Fruit fly (Drosophila melanogaster) whole organism, embryonic: Measurements from ENCODE around the gene CG6962.
A peak's percentile ranks its signal among the peaks of the same experiment; 100 is the strongest.

Experiments used
- Atf3 ChIP-seq: fragments of 200-800 bp; sonication (Bioruptor generic); optimal IDR thresholded peaks from 3 replicates; lab custom pipeline; 2016; ENCODE audit warnings: missing biosample characterization, missing genetic modification characterization
- B-H2 ChIP-seq: fragments of 200-800 bp; sonication (Bioruptor generic); optimal IDR thresholded peaks from 2 replicates; lab custom pipeline; 2018; ENCODE audit warnings: missing biosample characterization, mild to moderate bottlenecking, missing genetic modification characterization
- Bdp1 ChIP-seq: fragments of 200-800 bp; sonication (Bioruptor generic); optimal IDR thresholded peaks from 3 replicates; lab custom pipeline; 2016; ENCODE audit warnings: missing biosample characterization, missing genetic modification characterization
- CG10654 ChIP-seq: fragments of 200-800 bp; sonication (Bioruptor generic); optimal IDR thresholded peaks from 2 replicates; lab custom pipeline; 2016; ENCODE audit warnings: missing biosample characterization, missing genetic modification characterization
- CG11093 ChIP-seq: fragments of 200-800 bp; sonication (Bioruptor generic); IDR thresholded peaks from 3 replicates; pipeline ENCODE4 v1.3.6; 2022; ENCODE audit warnings: missing biosample characterization, missing genetic modification characterization
- CG13296 ChIP-seq: fragments of 200-800 bp; sonication (Bioruptor generic); optimal IDR thresholded peaks from 3 replicates; lab custom pipeline; 2018; ENCODE audit warnings: missing biosample characterization, mild to moderate bottlenecking, missing genetic modification characterization
- CG15011 ChIP-seq: fragments of 200-800 bp; sonication (Bioruptor generic); optimal IDR thresholded peaks from 3 replicates; lab custom pipeline; 2018; ENCODE audit warnings: missing biosample characterization, mild to moderate bottlenecking, missing genetic modification characterization
- CG15479 ChIP-seq: fragments of 200-800 bp; sonication (Bioruptor generic); optimal IDR thresholded peaks from 3 replicates; lab custom pipeline; 2019; ENCODE audit warnings: missing biosample characterization, mild to moderate bottlenecking, missing genetic modification characterization, moderate library complexity
- CG17328 ChIP-seq: fragments of 200-800 bp; sonication (Bioruptor generic); IDR thresholded peaks from 2 replicates; pipeline ENCODE4 v1.3.6; 2022; ENCODE audit warnings: missing biosample characterization, missing genetic modification characterization
- CG17359 ChIP-seq: fragments of 200-800 bp; sonication (Bioruptor generic); optimal IDR thresholded peaks from 3 replicates; lab custom pipeline; 2018; ENCODE audit warnings: missing biosample characterization, mild to moderate bottlenecking, missing genetic modification characterization, moderate library complexity
- CG17361 ChIP-seq: fragments of 200-800 bp; sonication (Bioruptor generic); IDR thresholded peaks from 3 replicates; pipeline ENCODE4 v1.3.6; 2022; ENCODE audit warnings: missing biosample characterization, missing genetic modification characterization
- CG17829 ChIP-seq: fragments of 200-800 bp; optimal IDR thresholded peaks from 2 replicates; lab custom pipeline; 2019; ENCODE audit warnings: missing biosample characterization, mild to moderate bottlenecking, missing genetic modification characterization, moderate library complexity
- CG1792 ChIP-seq: fragments of 200-800 bp; sonication (Bioruptor generic); optimal IDR thresholded peaks from 2 replicates; lab custom pipeline; 2016; ENCODE audit warnings: missing biosample characterization, missing genetic modification characterization
- CG1832 ChIP-seq: fragments of 200-800 bp; sonication (Bioruptor generic); optimal IDR thresholded peaks from 2 replicates; lab custom pipeline; 2017; ENCODE audit warnings: missing biosample characterization, mild to moderate bottlenecking, missing genetic modification characterization, inconsistent platforms
- CG18619 ChIP-seq: fragments of 200-800 bp; sonication (Bioruptor generic); optimal IDR thresholded peaks from 3 replicates; lab custom pipeline; 2017; ENCODE audit warnings: missing biosample characterization, mild to moderate bottlenecking, missing genetic modification characterization
- CG3065 ChIP-seq: fragments of 200-800 bp; sonication (Bioruptor generic); optimal IDR thresholded peaks from 2 replicates; lab custom pipeline; 2016; ENCODE audit warnings: missing biosample characterization, missing genetic modification characterization
- CG3407 ChIP-seq: fragments of 200-800 bp; sonication (Bioruptor generic); optimal IDR thresholded peaks from 2 replicates; lab custom pipeline; 2018; ENCODE audit warnings: missing biosample characterization, mild to moderate bottlenecking, missing genetic modification characterization
- CG4424 ChIP-seq: fragments of 200-800 bp; sonication (Bioruptor generic); optimal IDR thresholded peaks from 3 replicates; lab custom pipeline; 2016; ENCODE audit warnings: missing biosample characterization, missing genetic modification characterization
- CG5180 ChIP-seq: fragments of 200-800 bp; sonication (Bioruptor generic); optimal IDR thresholded peaks from 3 replicates; lab custom pipeline; 2017; ENCODE audit warnings: missing biosample characterization, missing genetic modification characterization, mild to moderate bottlenecking, moderate library complexity, missing genetic modification reagents
- CG6272 ChIP-seq: fragments of 200-800 bp; sonication (Bioruptor generic); IDR thresholded peaks from 2 replicates; pipeline ENCODE4 v1.3.6; 2022; ENCODE audit warnings: missing biosample characterization, missing genetic modification characterization
- CG6689 ChIP-seq: fragments of 200-800 bp; sonication (Bioruptor generic); IDR thresholded peaks from 2 replicates; pipeline ENCODE4 v1.3.6; 2022; ENCODE audit warnings: missing biosample characterization, missing genetic modification characterization
- CG9215 ChIP-seq: fragments of 200-800 bp; sonication (Bioruptor generic); IDR thresholded peaks from 2 replicates; pipeline ENCODE4 v1.3.6; 2022; ENCODE audit warnings: missing biosample characterization, missing genetic modification characterization
- CG9876 ChIP-seq: fragments of 200-800 bp; sonication (Bioruptor generic); optimal IDR thresholded peaks from 2 replicates; lab custom pipeline; 2016; ENCODE audit warnings: missing biosample characterization, missing genetic modification characterization
- CG9932 ChIP-seq: fragments of 200-800 bp; sonication (Bioruptor generic); IDR thresholded peaks from 2 replicates; pipeline ENCODE4 v1.3.6; 2022; ENCODE audit warnings: missing biosample characterization, missing genetic modification characterization
- D ChIP-seq, 2 experiments: fragments of 200-800 bp in 1 of 2; fragments of >200 bp in 1 of 2; sonication (Bioruptor generic) in 1 of 2; optimal IDR thresholded peaks; 2 replicates in 1 of 2; 3 replicates in 1 of 2; lab custom pipeline; 2017; ENCODE audit warnings: mild to moderate bottlenecking in 1 of 2, missing biosample characterization in 1 of 2, missing genetic modification characterization in 1 of 2, missing genetic modification reagents in 1 of 2
- Deaf1 ChIP-seq: fragments of 200-800 bp; optimal IDR thresholded peaks from 3 replicates; lab custom pipeline; 2019; ENCODE audit warnings: missing biosample characterization, mild to moderate bottlenecking, missing genetic modification characterization, moderate library complexity
- Drgx ChIP-seq: fragments of 200-800 bp; sonication (Bioruptor generic); IDR thresholded peaks from 2 replicates; pipeline ENCODE4 v1.3.6; 2022; ENCODE audit warnings: missing biosample characterization, missing genetic modification characterization
- ERR ChIP-seq: fragments of 200-800 bp; sonication (Bioruptor generic); optimal IDR thresholded peaks from 2 replicates; lab custom pipeline; 2016; ENCODE audit warnings: missing biosample characterization, missing genetic modification characterization
- HLHmδ ChIP-seq: fragments of 200-800 bp; sonication (Bioruptor generic); optimal IDR thresholded peaks from 2 replicates; lab custom pipeline; 2018; ENCODE audit warnings: missing biosample characterization, mild to moderate bottlenecking, missing genetic modification characterization, moderate library complexity
- HmgZ ChIP-seq: fragments of 200-800 bp; sonication (Bioruptor generic); optimal IDR thresholded peaks from 2 replicates; lab custom pipeline; 2018; ENCODE audit warnings: missing biosample characterization, mild to moderate bottlenecking, missing genetic modification characterization
- Optix ChIP-seq: fragments of 200-800 bp; sonication (Bioruptor generic); IDR thresholded peaks from 3 replicates; pipeline ENCODE4 v1.3.6; 2022; ENCODE audit warnings: missing biosample characterization, missing genetic modification characterization
- Sox102F ChIP-seq: fragments of 200-800 bp; sonication (Bioruptor generic); optimal IDR thresholded peaks from 2 replicates; lab custom pipeline; 2018; ENCODE audit warnings: missing biosample characterization, mild to moderate bottlenecking, missing genetic modification characterization, moderate library complexity
- Spps ChIP-seq: fragments of 200-800 bp; sonication (Bioruptor generic); optimal IDR thresholded peaks from 2 replicates; lab custom pipeline; 2018; ENCODE audit warnings: missing biosample characterization, mild to moderate bottlenecking, missing genetic modification characterization
- ac ChIP-seq: fragments of 200-800 bp; sonication (Bioruptor generic); optimal IDR thresholded peaks from 3 replicates; lab custom pipeline; 2017; ENCODE audit warnings: missing biosample characterization, mild to moderate bottlenecking, missing genetic modification characterization
- bigmax ChIP-seq: fragments of 200-800 bp; sonication (Bioruptor generic); optimal IDR thresholded peaks from 2 replicates; lab custom pipeline; 2018; ENCODE audit warnings: missing biosample characterization, mild to moderate bottlenecking, missing genetic modification characterization
- crc ChIP-seq: fragments of 200-800 bp; sonication (Bioruptor generic); optimal IDR thresholded peaks from 2 replicates; lab custom pipeline; 2016; ENCODE audit warnings: missing biosample characterization, missing genetic modification characterization
- cwo ChIP-seq: fragments of 200-800 bp; sonication (Bioruptor generic); optimal IDR thresholded peaks from 3 replicates; lab custom pipeline; 2017; ENCODE audit warnings: missing biosample characterization, missing genetic modification characterization, mild to moderate bottlenecking, moderate library complexity, missing genetic modification reagents
- dpn ChIP-seq, 2 experiments: fragments of 200-800 bp; sonication (Bioruptor generic); optimal IDR thresholded peaks; 3 replicates each; lab custom pipeline; 2016; ENCODE audit warnings: missing biosample characterization in 2 of 2, missing genetic modification characterization in 2 of 2
- ham ChIP-seq: fragments of 200-800 bp; sonication (Bioruptor generic); IDR thresholded peaks from 2 replicates; pipeline ENCODE4 v1.3.6; 2022; ENCODE audit warnings: missing biosample characterization, missing genetic modification characterization
- kni ChIP-seq: fragments of 200-800 bp; sonication (Bioruptor generic); optimal IDR thresholded peaks from 3 replicates; lab custom pipeline; 2017; ENCODE audit warnings: mild to moderate bottlenecking, missing biosample characterization, missing genetic modification reagents, missing genetic modification characterization
- lov ChIP-seq, 2 experiments: fragments of 200-800 bp in 1 of 2; fragments of >200 bp in 1 of 2; sonication (Bioruptor generic) in 1 of 2; IDR thresholded peaks in 1 of 2; optimal IDR thresholded peaks in 1 of 2; 2 replicates in 1 of 2; 3 replicates in 1 of 2; pipeline versions ENCODE4 v1.3.6 to Lab custom; 2017 to 2022; ENCODE audit warnings: missing biosample characterization in 1 of 2, missing genetic modification characterization in 1 of 2
- mld ChIP-seq: fragments of 200-800 bp; sonication (Bioruptor generic); IDR thresholded peaks from 3 replicates; pipeline ENCODE4 v1.3.6; 2022; ENCODE audit warnings: missing biosample characterization, missing genetic modification characterization; ENCODE audit not compliant: partially characterized antibody
- otp ChIP-seq: fragments of 200-800 bp; sonication (Bioruptor generic); IDR thresholded peaks from 3 replicates; pipeline ENCODE4, ENCODE4 v1.3.6; 2022; ENCODE audit warnings: missing biosample characterization, missing genetic modification characterization
- peb ChIP-seq: fragments of 200-800 bp; sonication (Bioruptor generic); IDR thresholded peaks from 2 replicates; pipeline ENCODE4 v1.3.6; 2022; ENCODE audit warnings: missing biosample characterization, missing genetic modification characterization
- pros ChIP-seq: fragments of 200-800 bp; sonication (Bioruptor generic); optimal IDR thresholded peaks from 3 replicates; lab custom pipeline; 2019; ENCODE audit warnings: missing biosample characterization, mild to moderate bottlenecking, missing genetic modification characterization, moderate library complexity
- pum ChIP-seq: fragments of 200-800 bp; sonication (Bioruptor generic); optimal IDR thresholded peaks from 2 replicates; lab custom pipeline; 2016; ENCODE audit warnings: missing biosample characterization, missing genetic modification characterization
- run ChIP-seq: fragments of 200-800 bp; sonication (Bioruptor generic); optimal IDR thresholded peaks from 3 replicates; lab custom pipeline; 2018; ENCODE audit warnings: missing biosample characterization, mild to moderate bottlenecking, missing genetic modification characterization
- seq ChIP-seq: fragments of 200-800 bp; sonication (Bioruptor generic); IDR thresholded peaks from 2 replicates; pipeline ENCODE4 v1.3.6; 2022; ENCODE audit warnings: missing biosample characterization, missing genetic modification characterization
- zf30C ChIP-seq: fragments of 200-800 bp; sonication (Bioruptor generic); optimal IDR thresholded peaks from 3 replicates; lab custom pipeline; 2018; ENCODE audit warnings: missing biosample characterization, mild to moderate bottlenecking, missing genetic modification characterization

Gene CG6962

DNA sequence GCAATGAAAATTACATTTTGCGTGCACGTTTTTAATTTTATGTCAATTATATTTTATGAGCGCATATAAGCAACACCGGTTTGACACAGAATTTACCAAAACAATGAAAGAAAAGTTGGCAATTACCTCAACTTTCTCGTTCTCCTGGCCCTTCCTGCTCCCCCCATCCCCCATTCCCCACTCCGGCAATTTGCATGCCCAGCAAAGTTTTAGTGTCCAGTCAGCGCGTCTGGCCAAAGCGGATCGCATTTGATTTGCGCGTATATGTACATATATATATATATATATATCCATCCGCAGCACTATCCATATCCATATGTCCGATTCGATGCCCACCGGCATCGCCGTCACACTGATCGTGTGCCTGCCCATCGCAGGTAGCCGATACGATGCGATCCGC, 5.6 kb downstream of the CG6962 start:
- TF ChIP-seq CG15011 (no peak), Deaf1 (peak; percentile 5), CG1832 (GFP tag; lab: Kevin White, UChicago) (no peak), B-H2 (GFP tag; lab: Kevin White, UChicago) (no peak), ERR (GFP tag; lab: Kevin White, UChicago) (no peak), pum (no peak), Drgx (no peak)

DNA sequence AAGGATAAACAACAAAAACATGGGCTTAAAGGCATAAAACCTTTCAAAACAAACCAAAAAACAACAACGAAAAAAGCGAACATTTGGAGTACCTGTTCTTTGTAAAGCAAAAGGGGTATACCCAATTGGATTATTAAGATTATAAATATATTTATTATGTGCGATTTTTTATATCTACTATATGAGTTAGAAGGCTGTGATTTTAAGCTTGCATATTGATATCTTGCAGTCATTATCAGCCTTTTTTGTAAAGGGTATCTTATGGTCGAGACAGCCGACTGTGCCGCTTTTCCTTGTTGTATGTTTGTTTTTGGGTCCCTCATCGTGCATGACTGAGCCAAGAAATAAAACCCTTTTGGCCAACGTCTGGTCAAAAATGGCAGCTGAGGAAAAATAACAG, 9.6 kb downstream of the CG6962 start:
- 0 out of 2 replicates have a peak, but pooled peaks have one; percentile 15 for TF ChIP-seq CG6272 (GFP tag; lab: Robert Waterston, UW)
- no peak for TF ChIP-seq HLHmδ
- no peak for TF ChIP-seq pros (GFP tag; lab: Kevin White, UChicago)
- peak; percentile 41; the same call in 1 of the 2 replicates for TF ChIP-seq seq (GFP tag; lab: Robert Waterston, UW)
- TF ChIP-seq CG3065 (GFP tag; lab: Kevin White, UChicago): no peak
- peak; percentile 41 for TF ChIP-seq Sox102F (GFP tag; lab: Kevin White, UChicago)
- no peak for TF ChIP-seq CG1792 (GFP tag; lab: Kevin White, UChicago)
- no peak for TF ChIP-seq dpn (GFP tag; optimal IDR thresholded peaks at IDR 0.05; lab: Kevin White, UChicago)
- TF ChIP-seq CG17328 (GFP tag; lab: Robert Waterston, UW): peak; percentile 50
- TF ChIP-seq cwo: peak; percentile 57
- TF ChIP-seq mld (GFP tag; lab: Robert Waterston, UW): no peak
- 0 out of 3 replicates have a peak, but pooled peaks have one; percentile 30 for TF ChIP-seq Optix (GFP tag; lab: Robert Waterston, UW)
- TF ChIP-seq CG3407 (GFP tag; lab: Kevin White, UChicago): no peak
- peak; percentile 17 for TF ChIP-seq CG10654 (GFP tag; lab: Kevin White, UChicago)
- no peak for TF ChIP-seq CG15479 (GFP tag; lab: Kevin White, UChicago)
- TF ChIP-seq ac (GFP tag; lab: Kevin White, UChicago): no peak
- TF ChIP-seq Bdp1 (GFP tag; lab: Kevin White, UChicago): no peak
- TF ChIP-seq ham (GFP tag; lab: Robert Waterston, UW): no peak
- TF ChIP-seq CG13296 (GFP tag; lab: Kevin White, UChicago): peak; percentile 0
- TF ChIP-seq CG5180 (GFP tag; lab: Kevin White, UChicago): peak; percentile 20
- TF ChIP-seq CG9215: no peak
- TF ChIP-seq CG17361: peak; percentile 51; the same call in 1 of the 3 replicates
- no peak for TF ChIP-seq CG18619 (GFP tag; lab: Kevin White, UChicago)
- TF ChIP-seq CG4424: peak; percentile 66
- no peak for TF ChIP-seq HmgZ (tag; lab: Kevin White, UChicago)
- peak; percentile 46; the same call in 1 of the 2 replicates for TF ChIP-seq CG9932
- no peak for TF ChIP-seq zf30C (GFP tag; lab: Kevin White, UChicago)
- TF ChIP-seq Spps (tag; lab: Kevin White, UChicago): no peak
- TF ChIP-seq Atf3 (GFP tag; lab: Kevin White, UChicago): no peak
- no peak for TF ChIP-seq run (tag; lab: Kevin White, UChicago)
- peak; percentile 75 for TF ChIP-seq CG17359 (tag; lab: Kevin White, UChicago)
- TF ChIP-seq CG9876 (GFP tag; lab: Kevin White, UChicago): no peak
- TF ChIP-seq D (optimal IDR thresholded peaks at IDR 0.05; lab: Kevin White, UChicago): no peak
- peak; percentile 15 for TF ChIP-seq D (GFP tag; optimal IDR thresholded peaks at IDR 0.05; lab: Kevin White, UChicago)
- peak; percentile 51 for TF ChIP-seq CG6689 (GFP tag; lab: Robert Waterston, UW)
- 0 out of 3 replicates have a peak, but pooled peaks have one; percentile 24 for TF ChIP-seq CG11093 (GFP tag; lab: Robert Waterston, UW)
- no peak for TF ChIP-seq crc (GFP tag; lab: Kevin White, UChicago)
- TF ChIP-seq bigmax (GFP tag; lab: Kevin White, UChicago): no peak
- TF ChIP-seq otp: peak; percentile 32; the same call in 1 of the 3 replicates
- TF ChIP-seq lov (optimal IDR thresholded peaks at IDR 0.05; lab: Kevin White, UChicago): no peak
- TF ChIP-seq lov (GFP tag; IDR thresholded peaks at IDR 0.05; lab: Robert Waterston, UW): no peak
- no peak for TF ChIP-seq kni (GFP tag; lab: Kevin White, UChicago)
- TF ChIP-seq CG17829 (tag; lab: Kevin White, UChicago): peak; percentile 39
- TF ChIP-seq peb: no peak
